Fruit fly (Drosophila melanogaster) S2 (cell line): Measurements from ENCODE around the gene CG12728.
"Not testable (repeated sequence)": the region's sequence is repeated elsewhere in the genome, so short reads cannot be mapped to it uniquely, and the experiment has no call there.

Experiments
- CG8478 ChIP-seq: fragments of >200 bp; optimal IDR thresholded peaks from 2 replicates; lab custom pipeline; 2018
- CTCF ChIP-seq, 2 experiments: fragments of >200 bp; optimal IDR thresholded peaks; 2 replicates each; lab custom pipeline; 2018

Gene CG12728

DNA sequence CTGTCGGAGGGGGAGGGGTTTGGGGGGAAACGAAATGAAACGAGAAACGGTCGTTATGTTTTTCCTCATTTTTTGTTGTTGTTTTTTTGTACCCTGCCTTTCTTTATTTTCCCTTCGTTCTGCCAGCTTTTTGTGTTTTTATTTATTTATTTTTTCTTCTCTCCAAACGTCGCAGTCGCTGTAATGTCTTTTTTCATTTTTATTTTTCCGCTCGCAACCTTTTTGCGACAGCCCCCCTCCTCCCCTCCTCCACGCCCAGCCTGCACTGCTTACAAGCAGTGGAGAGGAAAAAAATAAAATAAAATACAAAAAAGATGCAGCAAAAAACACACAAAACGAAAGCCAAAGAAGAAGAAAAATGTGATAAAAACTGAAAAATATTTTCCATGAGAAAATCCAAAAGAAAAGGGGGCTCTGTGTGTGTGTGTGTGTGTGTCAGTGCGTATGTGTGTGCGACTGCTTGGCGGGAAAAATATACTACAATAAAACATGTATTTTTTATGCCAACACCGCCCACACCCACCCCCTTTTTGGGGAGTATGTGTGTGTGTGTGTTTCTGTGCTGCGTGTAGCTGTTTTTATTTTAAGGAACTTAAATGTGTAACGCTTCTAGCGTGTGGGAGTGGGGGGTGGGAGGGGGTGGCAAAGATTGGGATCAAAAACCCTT lies 7.2 kb upstream of the CG12728 start:
- TF ChIP-seq CG8478 (lab: Kevin White, UChicago), result no peak
- TF ChIP-seq CTCF (optimal IDR thresholded peaks at IDR 0.05; lab: Kevin White, UChicago), result no peak

DNA sequence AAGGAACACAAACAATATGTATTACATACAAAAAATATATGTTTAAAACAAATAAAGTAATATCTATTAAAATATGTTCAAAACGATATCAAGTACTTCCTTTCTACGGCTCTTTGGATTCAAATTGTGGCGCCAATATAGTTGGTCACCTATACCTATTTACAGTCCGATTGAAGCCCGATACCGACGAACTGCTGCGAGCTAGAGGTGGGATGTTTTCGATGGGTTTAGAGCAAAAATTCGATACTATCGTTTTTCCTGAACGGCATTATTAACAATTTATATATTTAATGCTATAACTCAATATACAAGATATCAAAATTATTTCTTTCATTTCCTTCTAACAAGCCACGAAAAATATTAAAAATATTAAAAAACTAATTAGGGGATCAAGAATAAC lies 582 bp upstream of the CG12728 start:
- TF ChIP-seq CTCF (optimal IDR thresholded peaks at IDR 0.05; lab: Kevin White, UChicago) (no peak), CG8478 (lab: Kevin White, UChicago) (no peak)

- TF ChIP-seq CTCF (optimal IDR thresholded peaks at IDR 0.05; lab: Kevin White, UChicago); CG8478 (lab: Kevin White, UChicago): not testable (repeated sequence)
Observed at dm6 chrX:5945052-5945830, 2.8 kb downstream of the CG12728 start, which contains the start of gene CG32756. Gene CG32756, plus strand, starts transcription at chrX:5945682.

DNA sequence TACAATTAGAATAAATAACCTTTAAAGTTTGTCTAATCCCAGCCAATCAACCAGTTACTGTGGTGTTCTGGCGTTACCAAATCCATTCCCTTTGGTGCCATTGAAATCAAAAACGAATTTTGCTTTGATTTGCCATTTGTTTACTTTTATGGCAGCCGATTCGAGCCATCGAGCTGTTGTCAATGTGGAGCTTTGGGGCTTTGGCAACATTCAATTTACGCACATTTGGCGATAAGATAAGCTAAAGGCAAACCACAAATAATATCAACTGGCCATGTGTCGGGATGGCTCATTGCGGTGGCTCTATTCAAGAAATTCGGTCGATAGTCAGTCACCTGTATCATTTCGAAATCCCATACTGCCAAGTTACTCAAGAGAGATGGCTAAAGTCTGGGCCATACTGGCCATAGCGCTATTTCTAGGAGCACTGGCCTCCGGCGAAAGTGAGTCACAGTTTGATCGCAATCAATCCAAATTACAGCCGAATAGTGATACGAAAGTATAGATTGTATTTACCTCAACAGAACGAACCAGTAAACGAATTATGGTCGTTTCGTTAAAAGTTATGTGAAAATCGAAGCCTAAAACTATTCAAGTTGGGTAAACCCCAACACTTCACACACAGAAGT lies 5.6 kb downstream of the CG12728 start, which contains the start of gene CG6041:
TSS of gene CG6041 (plus strand) at position 291 of the 629 bp plus-strand sequence.
- TF ChIP-seq CG8478 (lab: Kevin White, UChicago) (no peak), CTCF (optimal IDR thresholded peaks at IDR 0.05; lab: Kevin White, UChicago) (no peak)

DNA sequence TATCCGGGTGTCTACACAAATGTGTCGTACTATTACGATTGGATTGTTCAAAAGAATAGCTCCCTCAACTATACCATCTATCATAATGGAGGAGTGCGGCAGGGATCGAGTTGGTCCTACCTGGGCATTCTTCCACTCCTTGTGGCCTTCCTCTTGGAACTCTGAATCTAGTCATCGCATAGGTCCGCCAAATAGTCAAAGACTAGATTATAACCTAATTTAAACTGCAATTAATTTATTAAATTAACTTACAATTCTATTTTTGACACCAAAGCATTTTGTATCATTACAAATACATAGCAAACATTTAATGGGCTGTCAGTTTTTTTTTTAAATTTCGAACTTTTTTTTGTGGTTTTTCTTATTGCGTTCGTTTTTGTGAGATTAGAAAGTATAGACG lies 7.5 kb downstream of the CG12728 start, which contains the start of gene CG32755:
TSS of gene CG32755 (plus strand) at position 301 of the 400 bp plus-strand sequence.
- TF ChIP-seq CTCF (optimal IDR thresholded peaks at IDR 0.05; lab: Kevin White, UChicago), result no peak

- no peak for TF ChIP-seq CTCF (optimal IDR thresholded peaks at IDR 0.05; lab: Kevin White, UChicago)
- TF ChIP-seq CG8478 (lab: Kevin White, UChicago), result no peak
Observed at dm6 chrX:5952265-5952664, 9.9 kb downstream of the CG12728 start, which contains the start of gene CG6048. Gene CG6048, plus strand, starts transcription at chrX:5952565.

- TF ChIP-seq CG8478 (lab: Kevin White, UChicago) (no peak), CTCF (optimal IDR thresholded peaks at IDR 0.05; lab: Kevin White, UChicago) (no peak)
Observed at dm6 chrX:5955207-5955679, 12.8 kb downstream of the CG12728 start, which contains the start of gene CG6067. Gene CG6067, plus strand, starts transcription at chrX:5955629.

- TF ChIP-seq CTCF (optimal IDR thresholded peaks at IDR 0.05; lab: Kevin White, UChicago) (peak; percentile 77 to 81), CG8478 (lab: Kevin White, UChicago) (no peak)
Observed at dm6 chrX:5956646-5957441, 14.4 kb downstream of the CG12728 start.

DNA sequence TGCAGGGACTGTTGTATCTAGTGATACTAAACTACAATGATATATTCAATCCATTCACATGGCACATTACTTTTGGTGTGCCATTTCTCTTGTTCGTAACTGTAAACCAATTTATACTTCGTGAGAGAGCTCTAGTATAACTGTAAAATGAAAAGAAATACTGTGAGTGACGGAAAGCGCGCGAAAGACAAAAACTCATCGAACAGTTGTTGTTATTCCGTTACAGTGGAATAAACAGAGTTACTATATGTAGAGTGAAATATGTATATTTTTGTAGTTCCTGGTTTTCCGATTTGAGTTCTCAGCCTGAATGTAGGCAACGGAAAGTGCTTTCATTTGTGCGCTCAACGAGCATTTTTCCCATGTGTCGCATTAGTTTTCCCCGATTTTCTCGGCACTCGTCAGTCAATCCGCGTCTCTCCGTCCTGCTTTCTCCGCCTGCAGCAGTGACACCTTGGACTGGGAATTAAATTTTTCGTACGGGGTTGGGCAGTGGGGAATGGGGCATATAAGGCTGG lies 21.8 kb downstream of the CG12728 start:
- TF ChIP-seq CG8478 (lab: Kevin White, UChicago), result no peak
- TF ChIP-seq CTCF (optimal IDR thresholded peaks at IDR 0.05; lab: Kevin White, UChicago), result peak; percentile 48 to 58

DNA sequence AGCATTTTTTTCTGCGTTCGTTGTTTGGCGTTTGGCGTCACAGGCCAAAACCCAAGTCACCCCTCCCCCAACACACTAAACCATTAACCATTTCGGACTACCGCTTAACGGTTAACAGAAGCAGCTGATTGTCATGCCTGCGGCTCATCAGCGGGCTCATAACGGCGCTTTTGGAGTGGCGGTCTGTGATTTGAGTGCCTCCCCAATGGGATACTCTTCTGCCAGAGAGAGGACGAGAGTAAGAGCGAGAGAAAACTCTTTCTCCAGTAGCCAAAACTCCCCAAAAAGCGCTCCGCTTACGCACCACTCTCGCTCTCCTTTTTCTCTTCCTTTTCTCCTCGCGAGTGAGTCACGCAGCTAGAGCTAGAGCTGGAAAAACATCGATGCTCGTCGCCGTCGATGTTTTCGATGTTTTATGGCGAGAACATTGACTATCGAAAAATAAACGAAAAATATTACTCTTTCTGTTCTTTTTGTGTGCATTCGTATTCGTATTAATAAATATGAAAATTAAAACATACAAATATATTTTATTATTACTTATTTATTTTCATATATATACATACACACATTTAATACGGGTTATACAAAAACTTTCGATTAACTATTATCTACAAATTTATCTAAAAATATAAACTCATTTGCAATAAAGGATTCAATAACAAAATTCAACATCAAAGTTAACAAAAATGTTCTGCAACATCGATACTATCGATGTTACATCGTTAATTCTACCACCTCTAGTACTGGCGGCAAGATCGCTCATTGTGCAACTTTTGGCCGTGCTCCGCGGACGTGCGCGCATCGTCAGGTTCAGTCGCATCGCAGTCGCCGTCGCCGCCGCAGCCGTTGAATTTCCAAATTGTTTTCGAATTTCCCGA lies 23.4 kb downstream of the CG12728 start, which contains the start of gene Grip:
TSS of gene Grip (plus strand) at position 763 of the 881 bp plus-strand sequence.
- TF ChIP-seq CG8478 (lab: Kevin White, UChicago) (no peak), CTCF (optimal IDR thresholded peaks at IDR 0.05; lab: Kevin White, UChicago) (no peak)

DNA sequence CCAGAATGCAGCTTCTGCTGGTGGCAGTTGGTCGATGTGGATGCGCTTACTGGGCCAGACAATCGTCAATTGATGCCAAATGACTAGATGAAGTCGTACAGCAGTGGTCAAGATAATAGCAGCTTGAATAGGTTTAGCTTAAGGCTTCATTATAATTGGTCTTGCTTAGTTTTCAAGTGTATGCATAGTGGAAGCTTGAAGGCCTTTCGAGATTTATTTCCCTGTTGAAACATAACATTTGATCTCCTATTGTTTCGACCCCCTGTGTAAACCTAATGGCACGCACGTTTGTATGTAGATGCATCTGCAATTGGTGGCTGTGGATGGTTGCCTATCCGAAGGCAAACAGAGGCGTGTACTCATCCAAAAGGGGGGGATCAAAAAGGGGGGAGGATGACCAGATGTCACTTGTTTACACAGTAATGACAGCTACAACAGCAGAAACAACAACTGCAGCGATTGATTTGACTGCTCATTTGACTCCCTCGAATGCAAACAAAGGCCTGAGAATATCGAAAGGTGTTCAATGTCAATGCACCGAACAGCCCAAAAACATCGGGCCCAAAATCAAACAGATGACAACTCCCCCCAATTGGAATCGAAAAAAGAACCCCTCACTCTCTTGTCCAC lies 25.8 kb downstream of the CG12728 start:
- no peak for TF ChIP-seq CG8478 (lab: Kevin White, UChicago)
- no peak for TF ChIP-seq CTCF (optimal IDR thresholded peaks at IDR 0.05; lab: Kevin White, UChicago)
